Worm (Caenorhabditis elegans) whole organism, L1 larva: ENCODE data around the gene F45D3.4.
A peak's percentile ranks its signal among the peaks of the same experiment; 100 is the strongest.

ENCODE experiments used
- ets-5 ChIP-seq: fragments of 200-800 bp; sonication (Bioruptor generic); IDR thresholded peaks from 2 replicates; pipeline ENCODE4 v1.3.6; 2022; ENCODE audit warnings: missing genetic modification characterization, missing compliant biosample characterization
- fkh-8 ChIP-seq: sonication (generic microtip); optimal IDR thresholded peaks from 2 replicates; lab custom pipeline; 2016; ENCODE audit warnings: mild to moderate bottlenecking, missing genetic modification characterization, missing compliant biosample characterization
- hlh-17 ChIP-seq: fragments of 200-800 bp; sonication (Bioruptor generic); optimal IDR thresholded peaks from 2 replicates; lab custom pipeline; 2018; ENCODE audit warnings: missing genetic modification characterization, mild to moderate bottlenecking, missing compliant biosample characterization, moderate library complexity, borderline replicate concordance
- mep-1 ChIP-seq: fragments of 150-350 bp; optimal IDR thresholded peaks from 2 replicates; lab custom pipeline; 2014; ENCODE audit warnings: missing biosample characterization, missing genetic modification characterization
- nhr-237 ChIP-seq: fragments of 150-350 bp; optimal IDR thresholded peaks from 2 replicates; lab custom pipeline; 2014; ENCODE audit warnings: missing biosample characterization, missing genetic modification characterization
- pqm-1 ChIP-seq: sonication (generic microtip); optimal IDR thresholded peaks from 3 replicates; lab custom pipeline; 2017; ENCODE audit warnings: missing biosample characterization, missing genetic modification characterization
- snpc-4 ChIP-seq: fragments of 150-350 bp; optimal IDR thresholded peaks from 2 replicates; lab custom pipeline; 2014; ENCODE audit warnings: missing biosample characterization, missing genetic modification characterization
- tbx-2 ChIP-seq: sonication (generic microtip); optimal IDR thresholded peaks from 2 replicates; lab custom pipeline; 2016; ENCODE audit warnings: missing genetic modification characterization, missing compliant biosample characterization

- no peak for TF ChIP-seq snpc-4 (tag; lab: Kevin White, UChicago)
- TF ChIP-seq hlh-17 = no peak
- no peak for TF ChIP-seq mep-1
- no peak for TF ChIP-seq fkh-8 (tag; lab: Kevin White, UChicago)
- TF ChIP-seq pqm-1 (tag; lab: Kevin White, UChicago) = no peak
- peak; percentile 46 for TF ChIP-seq tbx-2 (tag; lab: Kevin White, UChicago)
- no peak for TF ChIP-seq ets-5 (GFP tag; lab: Robert Waterston, UW)
- TF ChIP-seq nhr-237 (tag; lab: Kevin White, UChicago) = no peak
Measured at ce11 chrV:12548830-12549229, 4.2 kb downstream of the F45D3.4 start.
